Worm (Caenorhabditis elegans): ENCODE results near the gene F17C11.13.

F17C11.13 gene

ce11 chrV:10967594-10968273, 12.0 kb downstream of the F17C11.13 start (continued):
- TF ChIP-seq hrde-1 (tag; optimal IDR thresholded peaks at IDR 0.05; ENCODE audit: borderline replicate concordance) (peak; percentile 43), ekl-4 (GFP tag; IDR thresholded peaks at IDR 0.05) (0 out of 2 replicates have a peak, but pooled peaks have one; percentile 26), madf-8 (GFP tag; conservative IDR thresholded peaks at IDR 0.05) (no peak), tlf-1 (GFP tag; optimal IDR thresholded peaks at IDR 0.05) (peak; percentile 50), ceh-79 (tag; optimal IDR thresholded peaks at IDR 0.05) (no peak), aptf-2 (GFP tag; conservative IDR thresholded peaks at IDR 0.05) (no peak), ceh-100 (GFP tag; IDR thresholded peaks at IDR 0.05) (0 out of 2 replicates have a peak, but pooled peaks have one; percentile 18), F49E8.2 (tag; optimal IDR thresholded peaks at IDR 0.05; ENCODE audit: insufficient read depth) (peak; percentile 83), F57C9.4 (tag; optimal IDR thresholded peaks at IDR 0.05) (no peak), F39B2.1 (GFP tag; IDR thresholded peaks at IDR 0.05) (peak; percentile 56; the same call in 1 of the 2 replicates), mes-4 (tag; optimal IDR thresholded peaks at IDR 0.05) (no peak), lin-26 (GFP tag; IDR thresholded peaks at IDR 0.05) (peak; percentile 17; the same call in 1 of the 2 replicates), madf-6 (GFP tag; IDR thresholded peaks at IDR 0.05) (peak; percentile 69), C06A6.2 (GFP tag; conservative IDR thresholded peaks at IDR 0.05) (no peak), lsl-1 (GFP tag; optimal IDR thresholded peaks at IDR 0.05) (no peak), ceh-27 (GFP tag; optimal IDR thresholded peaks at IDR 0.05) (no peak), attf-6 (GFP tag; IDR thresholded peaks at IDR 0.05) (0 out of 2 replicates have a peak, but pooled peaks have one; percentile 13)

DNA sequence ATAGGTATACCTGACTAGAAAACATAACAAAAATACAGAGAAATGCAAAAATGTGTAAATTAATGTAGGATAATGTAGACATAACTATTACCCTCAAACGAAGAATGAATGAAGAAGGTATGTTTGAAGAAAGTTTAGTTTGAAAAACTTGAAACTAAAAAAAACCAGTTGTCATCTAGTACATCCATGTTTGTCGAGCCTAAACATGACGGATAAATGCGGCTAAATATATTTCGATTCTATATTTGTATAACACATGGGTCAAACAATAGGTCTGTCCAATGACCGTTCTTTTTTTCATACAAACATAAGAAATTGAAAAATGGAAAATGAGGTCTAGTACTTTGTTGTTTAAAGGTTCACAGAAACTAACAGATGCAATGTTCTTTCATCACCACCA, 14.3 kb downstream of the F17C11.13 start, which contains the start of gene F17C11.22:
F17C11.22 (minus strand) TSS at position 101 of the 400 bp plus-strand sequence.
- no peak for TF ChIP-seq Y53F4B.3 (GFP tag; IDR thresholded peaks at IDR 0.05)
- no peak for TF ChIP-seq F39B2.1 (GFP tag; IDR thresholded peaks at IDR 0.05)
- no peak for TF ChIP-seq dpff-1 (tag; optimal IDR thresholded peaks at IDR 0.05)
- no peak for TF ChIP-seq B0261.1 (tag; optimal IDR thresholded peaks at IDR 0.05)
- TF ChIP-seq fkh-3 (tag; optimal IDR thresholded peaks at IDR 0.05): no peak
- no peak for TF ChIP-seq ztf-6 (GFP tag; IDR thresholded peaks at IDR 0.05)
- TF ChIP-seq attf-3 (GFP tag; conservative IDR thresholded peaks at IDR 0.05): no peak
- TF ChIP-seq tbx-9 (tag; optimal IDR thresholded peaks at IDR 0.05; ENCODE audit: borderline replicate concordance): no peak
- no peak for TF ChIP-seq ztf-25 (GFP tag; IDR thresholded peaks at IDR 0.05)
- no peak for TF ChIP-seq lsl-1 (GFP tag; optimal IDR thresholded peaks at IDR 0.05)
- TF ChIP-seq cebp-1 (GFP tag; IDR thresholded peaks at IDR 0.05): no peak
- TF ChIP-seq cebp-1 (tag; optimal IDR thresholded peaks at IDR 0.05): no peak
- TF ChIP-seq pbrm-1 (GFP tag; IDR thresholded peaks at IDR 0.05): no peak
- no peak for TF ChIP-seq ztf-18 (tag; optimal IDR thresholded peaks at IDR 0.05)
- TF ChIP-seq mcd-1 (GFP tag; IDR thresholded peaks at IDR 0.05): no peak
- TF ChIP-seq F57C9.4 (tag; optimal IDR thresholded peaks at IDR 0.05): no peak
- no peak for TF ChIP-seq let-526 (GFP tag; IDR thresholded peaks at IDR 0.05)
- TF ChIP-seq B0019.2 (GFP tag; conservative IDR thresholded peaks at IDR 0.05): no peak
- no peak for TF ChIP-seq ceh-91 (GFP tag; IDR thresholded peaks at IDR 0.05)
- no peak for TF ChIP-seq cebp-2 (GFP tag; IDR thresholded peaks at IDR 0.05)
- TF ChIP-seq zim-3 (tag; optimal IDR thresholded peaks at IDR 0.05): no peak

- no peak for TF ChIP-seq nhr-27 (tag; optimal IDR thresholded peaks at IDR 0.05)
- TF ChIP-seq nfyb-1 (GFP tag; IDR thresholded peaks at IDR 0.05): no peak
- no peak for TF ChIP-seq F10E7.11 (tag; optimal IDR thresholded peaks at IDR 0.05)
- no peak for TF ChIP-seq Y95B8A.8 (GFP tag; IDR thresholded peaks at IDR 0.05)
- no peak for TF ChIP-seq lin-35 (GFP tag; optimal IDR thresholded peaks at IDR 0.05)
Measured at ce11 chrV:10970930-10971329, 15.2 kb downstream of the F17C11.13 start.
